Worm (Caenorhabditis elegans) whole organism, young adult: Measurements from ENCODE around the gene cpr-1.

Source experiments
- D2030.7 ChIP-seq: fragments of 200-800 bp; sonication (Bioruptor generic); IDR thresholded peaks from 2 replicates; pipeline ENCODE4 v1.3.6; 2022; ENCODE audit warnings: missing genetic modification reagents, missing genetic modification characterization, missing compliant biosample characterization
- mes-4 ChIP-seq: sonication (generic microtip); optimal IDR thresholded peaks from 2 replicates; lab custom pipeline; 2016; ENCODE audit warnings: missing genotype, missing genetic modification characterization, missing compliant biosample characterization

- TF ChIP-seq D2030.7 (no peak), mes-4 (tag; lab: Kevin White, UChicago) (no peak)
These were observed 50.3 kb downstream of the cpr-1 start for ce11 chrV:12025683-12026082.
